Worm (Caenorhabditis elegans) whole organism, early embryonic: ENCODE results near the gene ver-1.

ENCODE experiments used
- B0310.2 ChIP-seq: sonication (generic microtip); optimal IDR thresholded peaks from 2 replicates; lab custom pipeline; 2016; ENCODE audit warnings: mild to moderate bottlenecking, missing genetic modification characterization, missing compliant biosample characterization
- F13C5.2 ChIP-seq: sonication (generic microtip); optimal IDR thresholded peaks from 2 replicates; lab custom pipeline; 2017; ENCODE audit warnings: mild to moderate bottlenecking, missing genetic modification characterization, inconsistent platforms, missing compliant biosample characterization
- aly-1 ChIP-seq: sonication (generic microtip); optimal IDR thresholded peaks from 2 replicates; lab custom pipeline; 2016; ENCODE audit warnings: missing genetic modification characterization, missing compliant biosample characterization
- ama-1 ChIP-seq: fragments of 150-350 bp; optimal IDR thresholded peaks from 2 replicates; lab custom pipeline; 2014
- ceh-13 ChIP-seq: fragments of 200-800 bp; sonication (Bioruptor generic); optimal IDR thresholded peaks from 2 replicates; lab custom pipeline; 2018; ENCODE audit warnings: mild to moderate bottlenecking, missing genetic modification characterization, missing compliant biosample characterization
- ceh-36 ChIP-seq: sonication (generic microtip); optimal IDR thresholded peaks from 2 replicates; lab custom pipeline; 2016; ENCODE audit warnings: missing genetic modification characterization, inconsistent platforms, missing compliant biosample characterization
- ets-7 ChIP-seq: sonication (generic microtip); optimal IDR thresholded peaks from 2 replicates; lab custom pipeline; 2016; ENCODE audit warnings: missing genotype, missing genetic modification characterization, missing compliant biosample characterization
- flt-1 ChIP-seq: fragments of 200-800 bp; sonication (Bioruptor generic); IDR thresholded peaks from 2 replicates; pipeline ENCODE4 v1.3.6; 2022; ENCODE audit warnings: missing genetic modification characterization, missing compliant biosample characterization
- hmbx-1 ChIP-seq: sonication (generic microtip); optimal IDR thresholded peaks from 2 replicates; lab custom pipeline; 2016; ENCODE audit warnings: mild to moderate bottlenecking, missing genetic modification characterization, missing compliant biosample characterization
- hmg-4 ChIP-seq: fragments of 200-800 bp; sonication (Bioruptor generic); optimal IDR thresholded peaks from 2 replicates; lab custom pipeline; 2018; ENCODE audit warnings: mild to moderate bottlenecking, missing genetic modification characterization, missing compliant biosample characterization
- hnd-1 ChIP-seq: sonication (generic microtip); optimal IDR thresholded peaks from 2 replicates; lab custom pipeline; 2016; ENCODE audit warnings: missing genetic modification characterization, missing compliant biosample characterization
- pes-1 ChIP-seq: fragments of 200-800 bp; sonication (Bioruptor generic); IDR thresholded peaks from 2 replicates; pipeline ENCODE4 v1.3.6; 2022; ENCODE audit warnings: missing genetic modification reagents, missing genetic modification characterization, missing compliant biosample characterization
- scrt-1 ChIP-seq: fragments of 200-800 bp; sonication (Bioruptor generic); IDR thresholded peaks from 2 replicates; pipeline ENCODE4 v1.3.6; 2022; ENCODE audit warnings: missing genetic modification characterization, missing compliant biosample characterization
- sea-1 ChIP-seq: fragments of 200-800 bp; sonication (Bioruptor generic); conservative IDR thresholded peaks from 2 replicates; pipeline ENCODE4 v1.3.6; 2022; ENCODE audit warnings: missing genetic modification characterization, missing compliant biosample characterization
- tbx-11 ChIP-seq: fragments of 200-800 bp; sonication (Bioruptor generic); IDR thresholded peaks from 2 replicates; pipeline ENCODE4 v1.3.6; 2022; ENCODE audit warnings: missing genetic modification characterization, missing compliant biosample characterization
- tbx-37 ChIP-seq: fragments of 200-800 bp; sonication (Bioruptor generic); conservative IDR thresholded peaks from 2 replicates; pipeline ENCODE4 v1.3.6; 2022; ENCODE audit warnings: missing genetic modification reagents, missing genetic modification characterization, missing compliant biosample characterization
- tra-4 ChIP-seq: sonication (generic microtip); optimal IDR thresholded peaks from 2 replicates; lab custom pipeline; 2017; ENCODE audit warnings: missing genetic modification characterization, missing compliant biosample characterization

Gene ver-1

DNA sequence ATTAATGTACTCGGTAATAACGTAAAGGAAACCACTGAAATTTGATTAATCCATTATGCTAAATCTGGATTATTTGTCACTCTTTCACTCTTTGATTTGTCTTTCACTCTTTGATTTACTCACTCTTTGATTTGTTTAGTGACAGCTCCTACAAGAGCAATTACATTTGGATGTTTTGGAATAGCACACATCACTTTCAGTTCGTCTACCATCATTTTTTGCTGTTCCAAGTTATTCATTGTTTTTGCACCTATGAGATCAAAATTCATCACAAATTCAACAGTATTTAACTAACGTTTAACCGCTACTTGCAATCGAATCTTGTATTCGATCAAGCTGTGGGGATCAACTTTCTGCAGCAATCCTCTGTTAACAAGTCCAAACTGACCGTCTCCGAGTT lies 7.5 kb upstream of the ver-1 start:
- TF ChIP-seq B0310.2 (tag; lab: Kevin White, UChicago), result no peak
- TF ChIP-seq F13C5.2 (tag; lab: Kevin White, UChicago), result no peak
- TF ChIP-seq flt-1 (GFP tag; lab: Robert Waterston, UW), result no peak
- TF ChIP-seq ets-7, result no peak
- no peak for TF ChIP-seq aly-1 (tag; lab: Kevin White, UChicago)
- no peak for TF ChIP-seq scrt-1 (GFP tag; lab: Robert Waterston, UW)
- no peak for TF ChIP-seq tbx-11 (GFP tag; lab: Robert Waterston, UW)

- no peak for TF ChIP-seq B0310.2 (tag; lab: Kevin White, UChicago)
These were observed 5.5 kb upstream of the ver-1 start for ce11 chrIII:151084-151483.

- TF ChIP-seq pes-1, result no peak
- TF ChIP-seq aly-1 (tag; lab: Kevin White, UChicago), result no peak
- TF ChIP-seq B0310.2 (tag; lab: Kevin White, UChicago), result no peak
These were observed 2.5 kb upstream of the ver-1 start for ce11 chrIII:154168-154567.

ce11 chrIII:157980-158379 lies 1.4 kb downstream of the ver-1 start:
- TF ChIP-seq sea-1 (GFP tag; lab: Robert Waterston, UW), result no peak
- TF ChIP-seq hmbx-1, result no peak
- TF ChIP-seq ceh-36 (tag; lab: Kevin White, UChicago), result no peak
- no peak for TF ChIP-seq F13C5.2 (tag; lab: Kevin White, UChicago)
- TF ChIP-seq tbx-37 (GFP tag; lab: Robert Waterston, UW), result no peak
- TF ChIP-seq ama-1 (lab: Kevin White, UChicago), result no peak
- TF ChIP-seq ceh-13 (GFP tag; lab: Kevin White, UChicago), result no peak
- TF ChIP-seq tbx-11 (GFP tag; lab: Robert Waterston, UW), result no peak
- TF ChIP-seq hmg-4 (GFP tag; lab: Kevin White, UChicago), result no peak
- TF ChIP-seq hnd-1 (tag; lab: Kevin White, UChicago), result no peak
- TF ChIP-seq ets-7, result no peak
- TF ChIP-seq flt-1 (GFP tag; lab: Robert Waterston, UW), result no peak
- no peak for TF ChIP-seq B0310.2 (tag; lab: Kevin White, UChicago)
- TF ChIP-seq pes-1, result no peak
- no peak for TF ChIP-seq aly-1 (tag; lab: Kevin White, UChicago)
- TF ChIP-seq tra-4 (tag; lab: Kevin White, UChicago), result no peak
- TF ChIP-seq scrt-1 (GFP tag; lab: Robert Waterston, UW), result no peak

DNA sequence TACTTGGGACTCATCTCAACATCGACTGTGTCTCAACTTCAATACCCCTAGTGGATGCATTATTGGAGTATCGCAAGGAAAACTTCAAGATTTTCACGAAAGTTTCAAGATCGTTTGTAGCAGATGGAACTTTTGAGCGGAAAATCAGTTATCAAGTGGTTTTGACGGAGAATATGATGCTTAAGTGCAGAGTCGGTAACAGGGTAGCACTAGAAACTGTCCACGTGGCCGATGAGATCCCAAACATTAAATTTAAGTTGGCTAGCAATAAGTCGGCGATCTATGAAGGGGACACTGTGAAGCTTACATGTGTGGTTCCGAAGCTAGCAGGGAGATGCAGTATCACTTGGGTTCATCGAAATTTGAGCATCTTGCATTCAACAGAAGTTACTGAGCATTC lies 2.5 kb downstream of the ver-1 start:
- no peak for TF ChIP-seq sea-1 (GFP tag; lab: Robert Waterston, UW)
- TF ChIP-seq tbx-37 (GFP tag; lab: Robert Waterston, UW), result no peak
- no peak for TF ChIP-seq ets-7
- no peak for TF ChIP-seq ceh-13 (GFP tag; lab: Kevin White, UChicago)
- TF ChIP-seq tra-4 (tag; lab: Kevin White, UChicago), result no peak
- no peak for TF ChIP-seq B0310.2 (tag; lab: Kevin White, UChicago)
- no peak for TF ChIP-seq ama-1 (lab: Kevin White, UChicago)
- TF ChIP-seq tbx-11 (GFP tag; lab: Robert Waterston, UW), result no peak
- TF ChIP-seq F13C5.2 (tag; lab: Kevin White, UChicago), result no peak
- TF ChIP-seq scrt-1 (GFP tag; lab: Robert Waterston, UW), result no peak
- no peak for TF ChIP-seq aly-1 (tag; lab: Kevin White, UChicago)
- TF ChIP-seq pes-1, result no peak
- TF ChIP-seq hmg-4 (GFP tag; lab: Kevin White, UChicago), result no peak
- TF ChIP-seq hmbx-1, result no peak
- no peak for TF ChIP-seq ceh-36 (tag; lab: Kevin White, UChicago)
- no peak for TF ChIP-seq hnd-1 (tag; lab: Kevin White, UChicago)
- no peak for TF ChIP-seq flt-1 (GFP tag; lab: Robert Waterston, UW)

ce11 chrIII:159665-160064 lies 3.0 kb downstream of the ver-1 start:
- no peak for TF ChIP-seq pes-1
- no peak for TF ChIP-seq sea-1 (GFP tag; lab: Robert Waterston, UW)
- TF ChIP-seq ceh-36 (tag; lab: Kevin White, UChicago), result no peak
- TF ChIP-seq tbx-37 (GFP tag; lab: Robert Waterston, UW), result no peak

DNA sequence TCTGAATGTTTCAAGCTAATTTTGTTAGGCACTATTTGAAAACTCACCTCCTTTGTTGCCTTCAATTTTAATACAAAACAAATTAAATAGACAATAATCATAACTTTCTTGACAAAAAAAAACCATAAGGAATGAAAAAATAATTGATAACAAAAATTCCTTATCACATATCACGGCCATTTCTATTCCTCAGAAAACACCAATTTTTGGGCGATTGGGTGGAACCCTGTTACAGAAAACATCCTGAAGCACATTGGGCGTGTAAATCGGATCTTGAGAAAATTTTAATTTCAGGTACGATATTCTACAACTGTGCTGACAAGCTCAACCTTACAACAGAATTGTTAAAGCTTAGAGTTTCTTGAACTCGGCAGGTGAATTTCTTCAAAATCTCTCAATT lies 8.2 kb downstream of the ver-1 start, which contains the start of gene F40G9.8:
Gene F40G9.8 (minus strand): TSS at position 101 of the 400 bp plus-strand sequence.
- TF ChIP-seq tbx-37 (GFP tag; lab: Robert Waterston, UW), result no peak

DNA sequence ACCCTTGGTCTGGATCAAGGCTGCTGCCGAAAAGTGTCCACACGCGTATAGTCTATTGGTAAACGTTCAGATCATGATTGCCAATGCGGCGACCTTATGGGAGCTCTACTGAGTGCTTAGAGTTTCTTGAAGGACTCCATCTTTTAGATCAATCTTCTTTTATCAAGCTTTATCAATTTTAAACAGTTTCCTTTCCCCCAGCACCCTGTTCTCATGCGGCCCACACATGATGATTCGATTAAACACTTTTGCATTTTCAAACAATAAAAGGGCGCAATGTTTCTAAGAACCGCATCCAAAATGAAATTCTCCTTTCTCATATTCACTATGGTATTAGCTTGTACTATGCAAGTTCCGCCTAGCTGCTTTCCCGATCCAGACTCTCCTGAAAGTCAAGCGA lies 8.8 kb downstream of the ver-1 start, which contains the start of gene F40G9.7:
Gene F40G9.7 (plus strand): TSS at position 301 of the 400 bp plus-strand sequence.
- TF ChIP-seq flt-1 (GFP tag; lab: Robert Waterston, UW), result no peak
- TF ChIP-seq aly-1 (tag; lab: Kevin White, UChicago), result no peak
- TF ChIP-seq sea-1 (GFP tag; lab: Robert Waterston, UW), result no peak
- TF ChIP-seq B0310.2 (tag; lab: Kevin White, UChicago), result no peak

ce11 chrIII:169478-169877 lies 12.9 kb downstream of the ver-1 start, which contains the start of gene F40G9.18:
Gene F40G9.18, minus strand, starts transcription at chrIII:169578.
- TF ChIP-seq ceh-13 (GFP tag; lab: Kevin White, UChicago) (no peak), ceh-36 (tag; lab: Kevin White, UChicago) (no peak), ets-7 (no peak), sea-1 (GFP tag; lab: Robert Waterston, UW) (no peak), tbx-11 (GFP tag; lab: Robert Waterston, UW) (no peak)
